Worm (Caenorhabditis elegans): Measurements from ENCODE around the gene sphr-1.

The sphr-1 gene

DNA sequence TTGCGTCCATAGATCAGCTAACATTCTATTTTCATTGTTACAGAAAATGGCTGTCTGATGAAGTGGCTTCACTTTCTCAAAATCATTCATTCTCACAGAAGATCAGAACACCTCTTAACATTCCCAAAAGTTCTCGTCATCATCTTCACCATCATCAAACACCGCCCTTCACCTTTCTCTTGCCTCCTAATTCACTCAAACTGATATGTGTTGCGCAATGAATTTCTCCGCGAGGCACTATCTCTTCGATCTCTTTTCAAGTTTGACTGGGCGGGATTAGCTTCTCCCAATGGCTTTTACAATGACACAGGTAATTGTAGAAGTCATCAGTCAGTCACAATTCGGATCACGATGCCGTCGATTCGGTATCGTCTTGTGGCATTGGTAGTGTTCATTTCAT, 30.2 kb downstream of the sphr-1 start, which contains the start of gene grd-6:
Gene grd-6 (plus strand): TSS at position 301 of the 400 bp plus-strand sequence.
- peak; percentile 25 for TF ChIP-seq nhr-25 (tag; optimal IDR thresholded peaks at IDR 0.05)
- no peak for TF ChIP-seq snpc-4 (tag; optimal IDR thresholded peaks at IDR 0.05)

DNA sequence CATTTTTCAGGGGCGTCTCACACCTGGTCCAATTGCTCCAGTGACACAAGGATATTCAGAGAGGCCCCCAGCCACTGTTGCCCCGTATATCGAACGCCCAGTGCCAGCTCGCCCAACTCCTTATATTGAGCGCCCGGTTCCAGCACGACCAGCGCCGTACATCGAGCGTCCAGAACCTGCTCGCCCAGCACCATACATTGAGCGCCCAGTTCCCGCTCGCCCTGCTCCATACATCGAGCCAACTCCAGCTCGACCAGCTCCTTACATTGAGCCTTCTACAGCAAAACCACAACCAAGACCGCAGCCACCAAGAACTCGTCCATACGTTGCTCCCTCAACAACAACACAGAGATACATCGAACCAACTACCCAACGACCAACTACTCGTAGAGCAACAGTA, 31.4 kb downstream of the sphr-1 start:
- TF ChIP-seq eor-1 (tag; optimal IDR thresholded peaks at IDR 0.05) (no peak), nhr-67 (tag; optimal IDR thresholded peaks at IDR 0.05) (no peak), nhr-28 (tag; optimal IDR thresholded peaks at IDR 0.05) (no peak), nhr-12 (tag; optimal IDR thresholded peaks at IDR 0.05) (no peak), mdl-1 (tag; optimal IDR thresholded peaks at IDR 0.05) (no peak), nfya-1 (tag; optimal IDR thresholded peaks at IDR 0.05; ENCODE audit: insufficient read depth) (no peak), ceh-28 (tag; optimal IDR thresholded peaks at IDR 0.05) (no peak), elt-1 (tag; optimal IDR thresholded peaks at IDR 0.05) (no peak)

DNA sequence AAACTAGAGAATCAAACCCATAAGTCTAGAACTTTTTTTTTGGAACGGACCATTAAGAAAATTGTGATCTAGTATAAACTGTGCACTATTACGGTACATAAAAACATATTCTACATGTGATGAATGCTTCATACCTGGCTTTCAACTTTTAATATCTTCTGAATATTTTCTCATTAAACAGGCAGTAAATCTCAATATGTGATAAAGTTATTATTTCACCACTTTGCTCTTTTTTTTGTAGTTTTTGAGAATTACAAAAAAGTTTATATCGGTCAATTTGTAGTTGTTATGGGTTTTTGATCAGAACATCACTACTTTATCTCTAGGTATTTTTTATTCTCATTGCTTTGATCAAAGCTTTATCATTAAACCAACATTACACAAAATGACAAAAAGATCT, 33.0 kb downstream of the sphr-1 start:
- no peak for TF ChIP-seq ama-1 (optimal IDR thresholded peaks at IDR 0.05)
- no peak for TF ChIP-seq fos-1 (tag; optimal IDR thresholded peaks at IDR 0.05)
- TF ChIP-seq tbx-2 (tag; optimal IDR thresholded peaks at IDR 0.05) = no peak
- TF ChIP-seq nhr-23 (tag; optimal IDR thresholded peaks at IDR 0.05) = no peak
- no peak for TF ChIP-seq unc-62 (GFP tag; optimal IDR thresholded peaks at IDR 0.05)
- TF ChIP-seq nhr-11 (tag; optimal IDR thresholded peaks at IDR 0.05) = no peak
- TF ChIP-seq daf-12 (tag; optimal IDR thresholded peaks at IDR 0.05) = no peak
- TF ChIP-seq snpc-4 (tag; optimal IDR thresholded peaks at IDR 0.05) = no peak

DNA sequence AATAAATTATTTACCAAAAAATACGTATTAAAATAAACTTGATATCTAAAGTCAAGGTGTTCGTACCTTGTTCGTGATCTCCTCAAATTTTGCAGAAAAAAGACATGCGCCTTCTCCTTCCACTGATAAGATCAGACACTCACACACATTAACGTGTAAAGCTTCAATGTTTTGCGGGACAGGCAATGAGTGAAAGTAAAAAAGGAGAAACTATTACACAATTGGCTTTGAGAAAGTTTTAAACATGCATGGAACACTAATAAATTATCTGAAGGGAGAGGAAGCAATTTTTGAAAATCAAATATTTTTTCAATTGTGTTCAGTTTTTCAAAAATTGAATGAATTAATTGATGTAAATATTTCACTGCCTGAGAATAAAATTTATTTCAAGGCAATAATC, 33.6 kb downstream of the sphr-1 start:
- TF ChIP-seq nhr-25 (tag; optimal IDR thresholded peaks at IDR 0.05) (peak; percentile 38), mml-1 (tag; optimal IDR thresholded peaks at IDR 0.05) (no peak)

DNA sequence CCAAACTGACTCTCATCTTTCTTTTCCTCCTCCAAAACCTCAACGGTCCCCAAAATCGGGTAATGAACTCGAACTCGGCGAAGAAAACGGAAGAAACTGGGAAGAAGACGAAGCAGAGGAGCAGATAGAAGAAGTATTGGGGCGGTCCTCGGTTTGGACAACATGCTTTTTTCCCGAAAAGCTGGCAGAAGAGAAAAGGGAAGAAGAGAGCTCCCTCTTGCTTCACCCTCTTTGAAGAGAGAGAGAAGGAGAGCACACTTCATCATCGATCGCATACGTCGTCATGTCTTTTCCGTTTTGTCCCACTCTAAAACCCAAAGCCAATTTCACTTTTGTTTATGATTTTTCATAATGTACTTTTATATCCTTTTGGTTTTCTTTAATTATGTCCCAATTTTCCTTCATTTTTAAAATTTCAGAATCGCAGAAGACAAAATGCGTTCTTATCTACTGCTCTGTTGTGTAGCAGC, 34.3 kb downstream of the sphr-1 start, which contains the start of gene F07C3.2:
Gene F07C3.2 (plus strand): TSS at position 420 of the 470 bp plus-strand sequence.
- TF ChIP-seq fkh-10 (GFP tag; optimal IDR thresholded peaks at IDR 0.05) (peak; percentile 13), mdl-1 (tag; optimal IDR thresholded peaks at IDR 0.05) (no peak), nfya-1 (tag; optimal IDR thresholded peaks at IDR 0.05; ENCODE audit: insufficient read depth) (peak; percentile 41), lin-39 (tag; optimal IDR thresholded peaks at IDR 0.05) (peak; percentile 62), nhr-77 (tag; optimal IDR thresholded peaks at IDR 0.05) (no peak), hmg-11 (tag; optimal IDR thresholded peaks at IDR 0.05) (peak; percentile 26)

DNA sequence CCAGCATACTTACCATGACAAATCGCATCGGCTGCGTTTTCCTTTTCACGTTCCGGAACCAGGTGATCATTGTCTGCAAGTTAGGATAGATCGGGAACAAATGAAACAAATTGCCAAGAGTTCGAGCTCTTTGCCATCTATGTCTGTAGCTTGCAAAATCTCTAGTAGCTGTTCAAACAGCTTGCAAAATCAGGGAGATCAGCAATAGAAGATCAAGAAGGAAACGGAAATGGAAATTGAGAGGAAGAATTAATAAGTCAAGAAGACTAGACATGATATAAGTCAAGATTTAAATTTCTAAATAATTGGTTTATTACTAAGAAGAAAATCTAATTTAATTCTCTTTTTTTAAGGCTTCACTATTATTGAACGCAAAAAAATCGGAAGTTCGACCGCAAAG, 40.9 kb downstream of the sphr-1 start, which contains the start of gene F07C3.3:
Gene F07C3.3 (minus strand): TSS at position 101 of the 400 bp plus-strand sequence.
- no peak for TF ChIP-seq jun-1 (tag; optimal IDR thresholded peaks at IDR 0.05)
- no peak for TF ChIP-seq nhr-25 (tag; optimal IDR thresholded peaks at IDR 0.05)
- no peak for TF ChIP-seq tbx-2 (tag; optimal IDR thresholded peaks at IDR 0.05)
- no peak for TF ChIP-seq pha-4 (tag; optimal IDR thresholded peaks at IDR 0.05)
- no peak for TF ChIP-seq egl-27 (tag; optimal IDR thresholded peaks at IDR 0.05)
- TF ChIP-seq unc-39 (tag; optimal IDR thresholded peaks at IDR 0.05) = no peak
- no peak for TF ChIP-seq zag-1 (tag; optimal IDR thresholded peaks at IDR 0.05)
- no peak for TF ChIP-seq pqm-1 (tag; optimal IDR thresholded peaks at IDR 0.05)
- TF ChIP-seq ceh-82 (tag; optimal IDR thresholded peaks at IDR 0.05) = no peak
- no peak for TF ChIP-seq unc-62 (GFP tag; optimal IDR thresholded peaks at IDR 0.05)
- no peak for TF ChIP-seq sea-2 (GFP tag; optimal IDR thresholded peaks at IDR 0.05)
- TF ChIP-seq nhr-67 (tag; optimal IDR thresholded peaks at IDR 0.05) = no peak
- TF ChIP-seq elt-1 (tag; optimal IDR thresholded peaks at IDR 0.05) = no peak
- no peak for TF ChIP-seq nhr-76 (tag; optimal IDR thresholded peaks at IDR 0.05)
